Worm (Caenorhabditis elegans) whole organism, L1 larva: Measurements from ENCODE around the gene M153.3.

Source experiments
- ceh-82 ChIP-seq, 3 experiments: fragments of 150-350 bp in 1 of 3; sonication (generic microtip) in 2 of 3; optimal IDR thresholded peaks; 2 replicates each; lab custom pipeline; 2014 to 2017; ENCODE audit warnings: missing biosample characterization in 3 of 3, missing genetic modification characterization in 3 of 3
- egl-27 ChIP-seq, 2 experiments: fragments of 150-350 bp in 1 of 2; sonication (generic microtip); optimal IDR thresholded peaks; 3 replicates each; lab custom pipeline; 2017 to 2018; ENCODE audit warnings: missing biosample characterization in 2 of 2, missing genetic modification characterization in 2 of 2, missing genetic modification reagents in 2 of 2
- fos-1 ChIP-seq: fragments of 150-350 bp; optimal IDR thresholded peaks from 2 replicates; lab custom pipeline; 2014; ENCODE audit warnings: missing biosample characterization, missing genetic modification characterization
- lin-15B ChIP-seq: fragments of 150-350 bp; sonication (generic microtip); optimal IDR thresholded peaks from 3 replicates; lab custom pipeline; 2014; ENCODE audit warnings: missing biosample characterization, missing genetic modification characterization
- lir-3 ChIP-seq: sonication (generic microtip); optimal IDR thresholded peaks from 2 replicates; lab custom pipeline; 2016; ENCODE audit warnings: mild to moderate bottlenecking, missing genetic modification characterization, moderate library complexity, missing compliant biosample characterization; ENCODE audit not compliant: poor library complexity
- nhr-11 ChIP-seq: fragments of 150-350 bp; optimal IDR thresholded peaks from 2 replicates; lab custom pipeline; 2014; ENCODE audit warnings: missing biosample characterization, missing genetic modification characterization
- nhr-237 ChIP-seq: fragments of 150-350 bp; optimal IDR thresholded peaks from 2 replicates; lab custom pipeline; 2014; ENCODE audit warnings: missing biosample characterization, missing genetic modification characterization
- nhr-85 ChIP-seq: sonication (generic microtip); peaks from one replicate; lab custom pipeline; 2016; ENCODE audit warnings: missing genetic modification characterization, inconsistent platforms, missing compliant biosample characterization
- skn-1 ChIP-seq: fragments of 150-350 bp; optimal IDR thresholded peaks from 2 replicates; lab custom pipeline; 2014; ENCODE audit warnings: missing biosample characterization, missing genetic modification characterization
- unc-130 ChIP-seq: fragments of 150-350 bp; optimal IDR thresholded peaks from 2 replicates; lab custom pipeline; 2017; ENCODE audit warnings: missing biosample characterization, missing genetic modification characterization, inconsistent platforms
- ztf-4 ChIP-seq: fragments of 150-350 bp; optimal IDR thresholded peaks from 2 replicates; lab custom pipeline; 2014; ENCODE audit warnings: missing biosample characterization, missing genetic modification characterization

DNA sequence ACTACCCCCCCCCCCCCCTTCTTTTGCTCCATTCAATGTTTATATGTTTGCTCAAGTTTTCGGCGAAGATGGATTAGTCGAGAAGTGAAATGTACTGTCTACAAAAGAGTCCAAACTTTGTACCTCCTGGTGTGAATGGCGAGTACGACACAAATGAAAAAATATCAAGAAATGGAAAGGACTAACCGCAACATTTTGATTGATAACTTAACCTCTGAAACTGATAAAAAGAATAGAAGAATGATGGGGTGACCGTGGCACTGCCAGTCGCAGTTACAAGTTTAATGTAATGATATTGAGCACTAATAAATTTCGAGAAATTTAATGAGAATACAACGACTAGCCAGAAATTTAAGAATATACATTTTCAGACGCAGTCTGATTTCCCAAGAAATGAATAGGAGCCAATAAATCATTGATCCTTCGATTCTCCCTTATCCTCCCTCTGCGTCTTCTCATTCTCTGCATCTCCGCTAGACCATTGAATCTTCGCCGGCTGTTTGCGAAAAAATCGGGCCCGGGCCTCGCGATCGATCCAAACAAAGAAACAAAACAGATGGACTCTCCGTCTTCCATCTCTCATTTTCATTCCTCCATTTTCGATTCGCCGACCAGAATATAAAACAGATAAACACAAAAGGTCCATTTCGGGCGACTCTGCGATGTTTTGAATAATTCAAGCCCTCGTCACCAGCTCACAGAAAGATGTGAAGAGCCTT, 32.2 kb downstream of the M153.3 start:
- TF ChIP-seq fos-1 (no peak), nhr-237 (tag; lab: Kevin White, UChicago) (no peak), nhr-85 (tag; lab: Kevin White, UChicago) (no peak), unc-130 (tag; lab: Kevin White, UChicago) (no peak), egl-27 (tag; optimal IDR thresholded peaks at IDR 0.05; lab: Kevin White, UChicago) (no peak), nhr-11 (tag; lab: Kevin White, UChicago) (no peak), lin-15B (tag; lab: Kevin White, UChicago) (no peak), ceh-82 (tag; optimal IDR thresholded peaks at IDR 0.05; lab: Kevin White, UChicago) (no peak), skn-1 (tag; lab: Kevin White, UChicago) (no peak), lir-3 (tag; lab: Kevin White, UChicago) (no peak), ztf-4 (tag; lab: Kevin White, UChicago) (no peak)
